Fruit fly (Drosophila melanogaster) whole organism, embryonic: ENCODE measurements around the gene CG15446.
A peak's percentile ranks its signal among the peaks of the same experiment; 100 is the strongest.

ENCODE experiments used
- Aef1 ChIP-seq: fragments of 200-800 bp; sonication (Bioruptor generic); IDR thresholded peaks from 3 replicates; pipeline ENCODE4 v1.3.6; 2022; ENCODE audit warnings: missing biosample characterization, missing genetic modification characterization
- BtbVII ChIP-seq: fragments of 200-800 bp; sonication (Bioruptor generic); optimal IDR thresholded peaks from 3 replicates; lab custom pipeline; 2017; ENCODE audit warnings: missing biosample characterization, mild to moderate bottlenecking, missing genetic modification characterization
- CG10321 ChIP-seq: fragments of 200-800 bp; sonication (Bioruptor generic); IDR thresholded peaks from 2 replicates; pipeline ENCODE4 v1.3.6; 2022; ENCODE audit warnings: missing biosample characterization, missing genetic modification characterization
- CG10366 ChIP-seq: fragments of 200-800 bp; sonication (Bioruptor generic); IDR thresholded peaks from 2 replicates; pipeline ENCODE4 v1.3.6; 2022; ENCODE audit warnings: missing biosample characterization, missing genetic modification characterization
- CG10431 ChIP-seq: fragments of 200-800 bp; sonication (Bioruptor generic); optimal IDR thresholded peaks from 3 replicates; lab custom pipeline; 2018; ENCODE audit warnings: missing biosample characterization, mild to moderate bottlenecking, missing genetic modification characterization
- CG10959 ChIP-seq: fragments of 200-800 bp; sonication (Bioruptor generic); IDR thresholded peaks from 2 replicates; pipeline ENCODE4 v1.3.6; 2022; ENCODE audit warnings: missing biosample characterization, missing genetic modification characterization
- CG11247 ChIP-seq: fragments of 200-800 bp; sonication (Bioruptor generic); IDR thresholded peaks from 2 replicates; pipeline ENCODE4 v1.3.6; 2022; ENCODE audit warnings: missing biosample characterization, missing genetic modification characterization
- CG11560 ChIP-seq: fragments of 200-800 bp; sonication (Bioruptor generic); IDR thresholded peaks from 3 replicates; pipeline ENCODE4 v1.3.6; 2022; ENCODE audit warnings: missing biosample characterization, missing genetic modification characterization
- CG11696 ChIP-seq: fragments of 200-800 bp; sonication (Bioruptor generic); IDR thresholded peaks from 2 replicates; pipeline ENCODE4 v1.3.6; 2022; ENCODE audit warnings: missing biosample characterization, missing genetic modification characterization
- CG11723 ChIP-seq: fragments of 200-800 bp; sonication (Bioruptor generic); optimal IDR thresholded peaks from 2 replicates; lab custom pipeline; 2017; ENCODE audit warnings: missing biosample characterization, mild to moderate bottlenecking, missing genetic modification characterization
- CG12071 ChIP-seq: fragments of 200-800 bp; sonication (Bioruptor generic); optimal IDR thresholded peaks from 3 replicates; lab custom pipeline; 2018; ENCODE audit warnings: missing biosample characterization, mild to moderate bottlenecking, missing genetic modification characterization
- CG1529 ChIP-seq: fragments of 200-800 bp; sonication (Bioruptor generic); optimal IDR thresholded peaks from 3 replicates; lab custom pipeline; 2018; ENCODE audit warnings: missing biosample characterization, missing genetic modification characterization
- CG17186 ChIP-seq: fragments of 200-800 bp; sonication (Bioruptor generic); optimal IDR thresholded peaks from 3 replicates; lab custom pipeline; 2017; ENCODE audit warnings: missing biosample characterization, missing genetic modification reagents, missing genetic modification characterization
- CG17328 ChIP-seq: fragments of 200-800 bp; sonication (Bioruptor generic); IDR thresholded peaks from 2 replicates; pipeline ENCODE4 v1.3.6; 2022; ENCODE audit warnings: missing biosample characterization, missing genetic modification characterization
- CG17912 ChIP-seq: fragments of 200-800 bp; sonication (Bioruptor generic); optimal IDR thresholded peaks from 2 replicates; lab custom pipeline; 2018; ENCODE audit warnings: missing biosample characterization, mild to moderate bottlenecking, missing genetic modification characterization
- CG18011 ChIP-seq: fragments of 200-800 bp; sonication (Bioruptor generic); optimal IDR thresholded peaks from 2 replicates; lab custom pipeline; 2017; ENCODE audit warnings: missing biosample characterization, missing genetic modification characterization, mild to moderate bottlenecking, moderate library complexity, missing genotype
- CG18262 ChIP-seq: fragments of 200-800 bp; optimal IDR thresholded peaks from 3 replicates; lab custom pipeline; 2019; ENCODE audit warnings: missing biosample characterization, mild to moderate bottlenecking, missing genetic modification characterization, moderate library complexity
- CG18599 ChIP-seq: fragments of 200-800 bp; sonication (Bioruptor generic); optimal IDR thresholded peaks from 3 replicates; lab custom pipeline; 2017; ENCODE audit warnings: missing biosample characterization, missing genetic modification characterization, mild to moderate bottlenecking, moderate library complexity, missing genetic modification reagents
- CG2889 ChIP-seq: fragments of 200-800 bp; sonication (Bioruptor generic); IDR thresholded peaks from 3 replicates; pipeline ENCODE4 v1.3.6; 2022; ENCODE audit warnings: missing biosample characterization, missing genetic modification characterization
- CG30403 ChIP-seq: fragments of 200-800 bp; sonication (Bioruptor generic); optimal IDR thresholded peaks from 3 replicates; lab custom pipeline; 2016; ENCODE audit warnings: missing biosample characterization, missing genetic modification characterization
- CG32532 ChIP-seq: fragments of 200-800 bp; sonication (Bioruptor generic); IDR thresholded peaks from 2 replicates; pipeline ENCODE4 v1.3.6; 2022; ENCODE audit warnings: missing biosample characterization, missing genetic modification characterization
- CG34376 ChIP-seq: fragments of 200-800 bp; sonication (Bioruptor generic); optimal IDR thresholded peaks from 2 replicates; lab custom pipeline; 2018; ENCODE audit warnings: missing biosample characterization, mild to moderate bottlenecking, missing genetic modification characterization
- CG3726 ChIP-seq: fragments of 200-800 bp; sonication (Bioruptor generic); IDR thresholded peaks from 3 replicates; pipeline ENCODE4, ENCODE4 v1.3.6; 2022; ENCODE audit warnings: missing biosample characterization, missing genetic modification characterization
- CG3847 ChIP-seq: fragments of 200-800 bp; sonication (Bioruptor generic); IDR thresholded peaks from 2 replicates; pipeline ENCODE4 v1.3.6; 2022; ENCODE audit warnings: missing biosample characterization, missing genetic modification characterization
- CG6272 ChIP-seq: fragments of 200-800 bp; sonication (Bioruptor generic); IDR thresholded peaks from 2 replicates; pipeline ENCODE4 v1.3.6; 2022; ENCODE audit warnings: missing biosample characterization, missing genetic modification characterization
- CG7271 ChIP-seq: fragments of 200-800 bp; sonication (Bioruptor generic); optimal IDR thresholded peaks from 2 replicates; lab custom pipeline; 2018; ENCODE audit warnings: missing biosample characterization, mild to moderate bottlenecking, missing genetic modification characterization, moderate library complexity
- CG7372 ChIP-seq: fragments of 200-800 bp; sonication (Bioruptor generic); IDR thresholded peaks from 2 replicates; pipeline ENCODE4 v1.3.6; 2022; ENCODE audit warnings: missing biosample characterization, missing genetic modification characterization
- CG8359 ChIP-seq: fragments of 200-800 bp; sonication (Bioruptor generic); optimal IDR thresholded peaks from 2 replicates; lab custom pipeline; 2017; ENCODE audit warnings: missing biosample characterization, mild to moderate bottlenecking, missing genetic modification characterization, borderline replicate concordance
- CG9437 ChIP-seq: fragments of 200-800 bp; sonication (Bioruptor generic); optimal IDR thresholded peaks from 2 replicates; lab custom pipeline; 2018; ENCODE audit warnings: missing biosample characterization, mild to moderate bottlenecking, missing genetic modification characterization
- CG9817 ChIP-seq: fragments of 200-800 bp; sonication (Bioruptor generic); optimal IDR thresholded peaks from 2 replicates; lab custom pipeline; 2018; ENCODE audit warnings: missing biosample characterization, mild to moderate bottlenecking, missing genetic modification characterization, moderate library complexity
- Dip3 ChIP-seq: fragments of 200-800 bp; sonication (Bioruptor generic); optimal IDR thresholded peaks from 3 replicates; lab custom pipeline; 2016; ENCODE audit warnings: missing biosample characterization, missing genetic modification characterization
- GATAe ChIP-seq: fragments of 200-800 bp; sonication (Bioruptor generic); conservative IDR thresholded peaks from 2 replicates; pipeline ENCODE4 v1.3.6; 2022; ENCODE audit warnings: missing biosample characterization, missing genetic modification characterization
- Hey ChIP-seq: fragments of 200-800 bp; sonication (Bioruptor generic); optimal IDR thresholded peaks from 3 replicates; lab custom pipeline; 2018; ENCODE audit warnings: missing biosample characterization, mild to moderate bottlenecking, missing genetic modification characterization
- Hr51 ChIP-seq, 2 experiments: fragments of 200-800 bp; sonication (Bioruptor generic); optimal IDR thresholded peaks; 2 replicates in 1 of 2; 3 replicates in 1 of 2; lab custom pipeline; 2016 to 2018; ENCODE audit warnings: missing biosample characterization in 2 of 2, missing genetic modification characterization in 2 of 2, mild to moderate bottlenecking in 1 of 2, moderate library complexity in 1 of 2
- Lim3 ChIP-seq: fragments of 200-800 bp; sonication (Bioruptor generic); IDR thresholded peaks from 2 replicates; pipeline ENCODE4 v1.3.6; 2022; ENCODE audit warnings: missing biosample characterization, missing genetic modification characterization
- MBD-R2 ChIP-seq: fragments of 200-800 bp; sonication (Bioruptor generic); IDR thresholded peaks from 2 replicates; pipeline ENCODE4 v1.3.6; 2022; ENCODE audit warnings: missing biosample characterization, missing genetic modification characterization
- Spps ChIP-seq: fragments of 200-800 bp; sonication (Bioruptor generic); optimal IDR thresholded peaks from 2 replicates; lab custom pipeline; 2018; ENCODE audit warnings: missing biosample characterization, mild to moderate bottlenecking, missing genetic modification characterization
- az2 ChIP-seq: fragments of 200-800 bp; sonication (Bioruptor generic); optimal IDR thresholded peaks from 3 replicates; lab custom pipeline; 2016; ENCODE audit warnings: missing biosample characterization, missing genetic modification characterization
- bowl ChIP-seq: fragments of 200-800 bp; sonication (Bioruptor generic); IDR thresholded peaks from 2 replicates; pipeline ENCODE4 v1.3.6; 2022; ENCODE audit warnings: missing biosample characterization, missing genetic modification characterization
- crp ChIP-seq, 2 experiments: fragments of 200-800 bp; sonication (Bioruptor generic); optimal IDR thresholded peaks; 2 replicates in 1 of 2; 3 replicates in 1 of 2; lab custom pipeline; 2017; ENCODE audit warnings: missing biosample characterization in 2 of 2, missing genetic modification characterization in 2 of 2, mild to moderate bottlenecking in 1 of 2, moderate library complexity in 1 of 2
- hth ChIP-seq: fragments of >200 bp; optimal IDR thresholded peaks from 2 replicates; lab custom pipeline; 2017; ENCODE audit warnings: inconsistent platforms
- lbe ChIP-seq: fragments of 200-800 bp; sonication (Bioruptor generic); optimal IDR thresholded peaks from 2 replicates; lab custom pipeline; 2016; ENCODE audit warnings: missing biosample characterization, mild to moderate bottlenecking, missing genetic modification characterization
- lola ChIP-seq, 3 experiments: fragments of >200 bp in 2 of 3; fragments of 200-800 bp in 1 of 3; sonication (Bioruptor generic) in 1 of 3; optimal IDR thresholded peaks; 2 replicates each; lab custom pipeline; 2017 to 2019; ENCODE audit warnings: missing biosample characterization in 3 of 3, missing genetic modification characterization in 3 of 3, mild to moderate bottlenecking in 1 of 3, moderate library complexity in 1 of 3
- pum ChIP-seq: fragments of 200-800 bp; sonication (Bioruptor generic); optimal IDR thresholded peaks from 2 replicates; lab custom pipeline; 2016; ENCODE audit warnings: missing biosample characterization, missing genetic modification characterization
- rib ChIP-seq: fragments of 200-800 bp; sonication (Bioruptor generic); IDR thresholded peaks from 2 replicates; pipeline ENCODE4 v1.3.6; 2022; ENCODE audit warnings: missing biosample characterization, missing genetic modification characterization
- slou ChIP-seq: fragments of 200-800 bp; sonication (Bioruptor generic); optimal IDR thresholded peaks from 3 replicates; lab custom pipeline; 2016; ENCODE audit warnings: missing biosample characterization, missing genetic modification characterization
- so ChIP-seq: fragments of 200-800 bp; sonication (Bioruptor generic); IDR thresholded peaks from 3 replicates; pipeline ENCODE4 v1.3.6; 2022; ENCODE audit warnings: missing biosample characterization, missing genetic modification characterization
- sqz ChIP-seq: fragments of 200-800 bp; sonication (Bioruptor generic); optimal IDR thresholded peaks from 3 replicates; lab custom pipeline; 2018; ENCODE audit warnings: missing biosample characterization, mild to moderate bottlenecking, missing genetic modification characterization
- tgo ChIP-seq: fragments of 200-800 bp; sonication (Bioruptor generic); IDR thresholded peaks from 3 replicates; pipeline ENCODE4 v1.3.6; 2022; ENCODE audit warnings: missing biosample characterization, missing genetic modification characterization
- wdn ChIP-seq: fragments of 200-800 bp; sonication (Bioruptor generic); IDR thresholded peaks from 2 replicates; pipeline ENCODE4 v1.3.6; 2022; ENCODE audit warnings: missing biosample characterization, missing genetic modification characterization

CG15446 gene

dm6 chrX:21053099-21053715, 48.8 kb downstream of the CG15446 start (continued):
- TF ChIP-seq CG10431 (GFP tag; lab: Kevin White, UChicago), result peak; percentile 80
- 0 out of 3 replicates have a peak, but pooled peaks have one; percentile 35 for TF ChIP-seq CG11560 (tag; lab: Robert Waterston, UW)
- peak; percentile 85 for TF ChIP-seq CG18599 (GFP tag; lab: Kevin White, UChicago)
- TF ChIP-seq CG11696 (GFP tag; lab: Robert Waterston, UW), result peak; percentile 67
- peak; percentile 76 for TF ChIP-seq CG11723 (GFP tag; lab: Kevin White, UChicago)
- peak; percentile 76 for TF ChIP-seq so (GFP tag; lab: Robert Waterston, UW)
- TF ChIP-seq sqz (GFP tag; lab: Kevin White, UChicago), result peak; percentile 73
- peak; percentile 33 for TF ChIP-seq pum (GFP tag; lab: Kevin White, UChicago)
- TF ChIP-seq Hr51 (GFP tag; optimal IDR thresholded peaks at IDR 0.05; lab: Kevin White, UChicago), result peak; percentile 55 to 69
- peak; percentile 61 for TF ChIP-seq rib (GFP tag; lab: Robert Waterston, UW)
- TF ChIP-seq CG9817, result peak; percentile 69
- peak; percentile 65 for TF ChIP-seq CG10959
- TF ChIP-seq CG18262 (tag; lab: Kevin White, UChicago), result peak; percentile 46
- TF ChIP-seq CG17328 (GFP tag; lab: Robert Waterston, UW), result peak; percentile 78
- peak; percentile 48 for TF ChIP-seq wdn (GFP tag; lab: Robert Waterston, UW)
- peak; percentile 79 for TF ChIP-seq CG17186 (GFP tag; lab: Kevin White, UChicago)
- peak; percentile 60 for TF ChIP-seq CG18011 (GFP tag; lab: Kevin White, UChicago)
- peak; percentile 54 for TF ChIP-seq slou (GFP tag; lab: Kevin White, UChicago)
- TF ChIP-seq CG30403 (GFP tag; lab: Kevin White, UChicago), result peak; percentile 63
- peak; percentile 52; the same call in 1 of the 2 replicates for TF ChIP-seq CG7372 (GFP tag; lab: Robert Waterston, UW)
- peak; percentile 62 for TF ChIP-seq MBD-R2 (GFP tag; lab: Robert Waterston, UW)
- TF ChIP-seq CG10366, result peak; percentile 46
- TF ChIP-seq Spps (tag; lab: Kevin White, UChicago), result peak; percentile 47
- TF ChIP-seq CG2889 (GFP tag; lab: Robert Waterston, UW), result no peak; the same call in 2 of the 3 replicates
- TF ChIP-seq CG17912, result peak; percentile 84
- peak; percentile 47 for TF ChIP-seq az2 (GFP tag; lab: Kevin White, UChicago)
- TF ChIP-seq CG3847 (GFP tag; lab: Robert Waterston, UW), result peak; percentile 67
- peak; percentile 75 for TF ChIP-seq Hey (tag; lab: Kevin White, UChicago)
- TF ChIP-seq CG6272 (GFP tag; lab: Robert Waterston, UW), result peak; percentile 48; the same call in 1 of the 2 replicates
- TF ChIP-seq lola (GFP tag; optimal IDR thresholded peaks at IDR 0.05; lab: Kevin White, UChicago), result peak in 1 of 3 experiments; percentile 33
- peak; percentile 90 for TF ChIP-seq CG34376 (GFP tag; lab: Kevin White, UChicago)
- peak; percentile 48 for TF ChIP-seq CG9437
- peak; percentile 57 for TF ChIP-seq Aef1 (GFP tag; lab: Robert Waterston, UW)
- 0 out of 2 replicates have a peak, but pooled peaks have one; percentile 26 for TF ChIP-seq CG10321 (GFP tag; lab: Robert Waterston, UW)
- TF ChIP-seq GATAe (GFP tag; lab: Robert Waterston, UW), result no peak
- TF ChIP-seq CG7271 (tag; lab: Kevin White, UChicago), result peak; percentile 87
- peak in 1 of 2 experiments; percentile 67 for TF ChIP-seq crp (GFP tag; optimal IDR thresholded peaks at IDR 0.05; lab: Kevin White, UChicago)
- TF ChIP-seq CG32532 (GFP tag; lab: Robert Waterston, UW), result peak; percentile 84
- peak; percentile 92 for TF ChIP-seq CG12071
- TF ChIP-seq CG1529 (GFP tag; lab: Kevin White, UChicago), result peak; percentile 41
- TF ChIP-seq tgo (GFP tag; lab: Robert Waterston, UW), result peak; percentile 43; the same call in 2 of the 3 replicates
- no peak for TF ChIP-seq Lim3
- peak; percentile 58 for TF ChIP-seq Dip3 (GFP tag; lab: Kevin White, UChicago)
- peak; percentile 39 for TF ChIP-seq CG8359
- TF ChIP-seq BtbVII (GFP tag; lab: Kevin White, UChicago), result peak; percentile 86
- TF ChIP-seq CG11247 (GFP tag; lab: Robert Waterston, UW), result peak; percentile 70
- TF ChIP-seq CG3726 (GFP tag; lab: Robert Waterston, UW), result peak; percentile 47; the same call in 1 of the 3 replicates
- TF ChIP-seq lbe (GFP tag; lab: Kevin White, UChicago), result peak; percentile 50
- TF ChIP-seq hth, result no peak
- TF ChIP-seq bowl (GFP tag; lab: Robert Waterston, UW), result no peak
